Fruit fly (Drosophila melanogaster) Kc167 (cell line): ENCODE data around the gene CG14042.

Experiments used
- Myc ChIP-seq: fragments of >200 bp; optimal IDR thresholded peaks from 2 replicates; lab custom pipeline; 2017; ENCODE audit warnings: missing external identifiers
- h ChIP-seq: fragments of >200 bp; optimal IDR thresholded peaks from 3 replicates; lab custom pipeline; 2018; ENCODE audit warnings: missing external identifiers
- insv ChIP-seq: fragments of >200 bp; optimal IDR thresholded peaks from 3 replicates; lab custom pipeline; 2018; ENCODE audit warnings: missing external identifiers
- psq ChIP-seq: fragments of >200 bp; optimal IDR thresholded peaks from 2 replicates; lab custom pipeline; 2017; ENCODE audit warnings: missing external identifiers
- ttk ChIP-seq: sonication (Bioruptor generic); optimal IDR thresholded peaks from 2 replicates; lab custom pipeline; 2017; ENCODE audit warnings: missing external identifiers

dm6 chr2L:5080225-5080867 is 42.8 kb downstream of the CG14042 start:
- TF ChIP-seq psq (lab: Kevin White, UChicago) (no peak), Myc (lab: Kevin White, UChicago) (no peak), insv (no peak), ttk (no peak), h (no peak)
